Worm (Caenorhabditis elegans): ENCODE data around the gene Y41G9A.6.

DNA sequence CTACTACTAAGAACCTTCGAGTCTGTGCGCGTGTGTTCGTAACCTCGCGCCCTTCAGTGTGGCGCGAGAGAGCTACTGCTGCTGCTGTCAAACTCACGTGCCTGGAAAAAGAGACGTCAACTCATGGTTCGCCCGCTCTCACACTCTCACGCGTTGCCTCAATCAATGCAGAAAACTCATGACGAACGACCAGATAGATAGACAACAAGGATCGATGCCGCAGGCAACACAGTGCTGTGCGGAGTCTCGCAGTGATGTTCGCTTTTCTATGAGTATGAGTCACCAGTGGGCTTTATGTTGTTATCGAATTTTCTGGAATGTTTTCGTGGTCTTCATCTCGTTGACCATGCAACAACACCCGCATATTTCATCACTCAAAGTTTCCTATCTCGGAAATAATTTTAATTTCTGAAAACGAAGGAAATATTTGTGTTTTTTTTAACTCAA is 32.0 kb downstream of the Y41G9A.6 start:
- TF ChIP-seq ceh-13 (GFP tag; optimal IDR thresholded peaks at IDR 0.05) (no peak), sea-1 (GFP tag; conservative IDR thresholded peaks at IDR 0.05) (no peak), ama-1 (optimal IDR thresholded peaks at IDR 0.05) (no peak), scrt-1 (GFP tag; IDR thresholded peaks at IDR 0.05) (no peak), hnd-1 (tag; optimal IDR thresholded peaks at IDR 0.05) (no peak), aly-1 (tag; optimal IDR thresholded peaks at IDR 0.05) (no peak), tra-4 (tag; optimal IDR thresholded peaks at IDR 0.05) (no peak), ceh-36 (tag; optimal IDR thresholded peaks at IDR 0.05) (no peak), pes-1 (GFP tag; IDR thresholded peaks at IDR 0.05) (no peak), tbx-11 (GFP tag; IDR thresholded peaks at IDR 0.05) (no peak), ets-7 (tag; optimal IDR thresholded peaks at IDR 0.05) (no peak), tbx-37 (GFP tag; conservative IDR thresholded peaks at IDR 0.05) (no peak)
